Fruit fly (Drosophila melanogaster): ENCODE results near the gene RhoGAP68F.

The RhoGAP68F gene

DNA sequence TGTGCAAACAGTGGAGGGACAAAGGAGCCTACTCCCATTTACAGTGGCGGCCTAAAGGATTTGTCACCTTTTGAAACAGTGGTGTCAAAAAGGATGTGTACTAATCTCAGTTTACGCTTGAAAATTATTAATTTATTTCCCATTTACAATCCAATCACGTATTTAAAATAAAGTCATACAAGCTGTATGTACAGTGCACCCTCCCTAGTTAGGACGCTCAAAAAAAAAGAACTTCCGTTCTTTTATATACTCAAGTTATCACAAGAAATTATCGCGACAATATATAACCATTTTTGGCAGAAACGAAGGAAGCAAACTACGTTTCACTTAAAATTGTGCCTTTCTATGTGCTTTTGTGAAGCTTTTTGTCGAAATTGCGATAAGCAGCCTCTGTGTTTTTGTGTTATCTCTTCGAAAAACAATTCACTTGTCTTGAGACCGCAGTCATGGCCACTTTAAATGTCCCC is 597 bp downstream of the RhoGAP68F start (continued):
- TF ChIP-seq CG4424 (GFP tag; optimal IDR thresholded peaks at IDR 0.05) = peak; percentile 44
- 0 out of 2 replicates have a peak, but pooled peaks have one; percentile 11 for TF ChIP-seq al (GFP tag; IDR thresholded peaks at IDR 0.05)
- TF ChIP-seq zfh2 (GFP tag; optimal IDR thresholded peaks at IDR 0.05) = peak; percentile 54
- no peak for TF ChIP-seq H2.0 (GFP tag; IDR thresholded peaks at IDR 0.05)
- peak; percentile 66 for TF ChIP-seq CG15269 (tag; optimal IDR thresholded peaks at IDR 0.05)
- TF ChIP-seq tna (GFP tag; IDR thresholded peaks at IDR 0.05; ENCODE audit: partially characterized antibody) = no peak
- no peak for TF ChIP-seq cad (GFP tag; optimal IDR thresholded peaks at IDR 0.05)
- no peak for TF ChIP-seq Stat92E (GFP tag; optimal IDR thresholded peaks at IDR 0.05)
- TF ChIP-seq NK7.1 (GFP tag; optimal IDR thresholded peaks at IDR 0.05) = no peak
- peak; percentile 45; the same call in 1 of the 2 replicates for TF ChIP-seq lmd (GFP tag; IDR thresholded peaks at IDR 0.05)
- peak; percentile 27 for TF ChIP-seq CG9609 (GFP tag; optimal IDR thresholded peaks at IDR 0.05)
- no peak for TF ChIP-seq CG18476 (GFP tag; optimal IDR thresholded peaks at IDR 0.05)
- peak; percentile 27; the same call in 1 of the 2 replicates for TF ChIP-seq esg (GFP tag; conservative IDR thresholded peaks at IDR 0.05)
- no peak for TF ChIP-seq amos (GFP tag; IDR thresholded peaks at IDR 0.05; ENCODE audit: partially characterized antibody)
- peak; percentile 43 for TF ChIP-seq CG7556 (GFP tag; optimal IDR thresholded peaks at IDR 0.05)
- no peak for TF ChIP-seq zen2 (GFP tag; IDR thresholded peaks at IDR 0.05; ENCODE audit: partially characterized antibody)
- TF ChIP-seq grau (tag; optimal IDR thresholded peaks at IDR 0.05) = peak; percentile 92
- TF ChIP-seq nerfin-1 (tag; optimal IDR thresholded peaks at IDR 0.05) = peak; percentile 38
- TF ChIP-seq CG14667 (GFP tag; IDR thresholded peaks at IDR 0.05) = no peak
- peak; percentile 70 for TF ChIP-seq CG9817 (tag; optimal IDR thresholded peaks at IDR 0.05)
- TF ChIP-seq dysf (GFP tag; IDR thresholded peaks at IDR 0.05) = peak; percentile 70
- TF ChIP-seq hkb (optimal IDR thresholded peaks at IDR 0.05) = no peak
- peak; percentile 51 for TF ChIP-seq hkb (GFP tag; IDR thresholded peaks at IDR 0.05)
- TF ChIP-seq otp (GFP tag; IDR thresholded peaks at IDR 0.05) = no peak
- peak; percentile 56 for TF ChIP-seq bab2 (GFP tag; optimal IDR thresholded peaks at IDR 0.05)
- TF ChIP-seq dpn (GFP tag; optimal IDR thresholded peaks at IDR 0.05) = peak in 1 of 2 experiments; percentile 56
- TF ChIP-seq Six4 (GFP tag; optimal IDR thresholded peaks at IDR 0.05) = no peak
- TF ChIP-seq CG14050 (GFP tag; IDR thresholded peaks at IDR 0.05) = no peak
- TF ChIP-seq CG9727 (GFP tag; optimal IDR thresholded peaks at IDR 0.05) = peak; percentile 44
- peak; percentile 62 for TF ChIP-seq dmrt99B (tag; optimal IDR thresholded peaks at IDR 0.05)
- peak; percentile 22 for TF ChIP-seq CG3995 (GFP tag; optimal IDR thresholded peaks at IDR 0.05)
- no peak for TF ChIP-seq trem (tag; optimal IDR thresholded peaks at IDR 0.05)
- TF ChIP-seq Trl (optimal IDR thresholded peaks at IDR 0.05) = no peak
- TF ChIP-seq Trl (GFP tag; optimal IDR thresholded peaks at IDR 0.05) = peak; percentile 62
- peak; percentile 57 for TF ChIP-seq Fer1 (GFP tag; optimal IDR thresholded peaks at IDR 0.05)
- peak; percentile 41; the same call in 1 of the 2 replicates for TF ChIP-seq vvl (GFP tag; IDR thresholded peaks at IDR 0.05)
- no peak for TF ChIP-seq nerfin-2 (GFP tag; IDR thresholded peaks at IDR 0.05; ENCODE audit: partially characterized antibody)
- TF ChIP-seq Gsc (GFP tag; IDR thresholded peaks at IDR 0.05) = no peak
- TF ChIP-seq HHEX (GFP tag; optimal IDR thresholded peaks at IDR 0.05) = peak; percentile 46
- peak; percentile 57; the same call in 1 of the 2 replicates for TF ChIP-seq CG32532 (GFP tag; IDR thresholded peaks at IDR 0.05)
- TF ChIP-seq TFAM (GFP tag; optimal IDR thresholded peaks at IDR 0.05) = no peak
- TF ChIP-seq CG15601 (tag; optimal IDR thresholded peaks at IDR 0.05) = peak; percentile 15
- no peak for TF ChIP-seq CG10654 (GFP tag; optimal IDR thresholded peaks at IDR 0.05)
- peak; percentile 48; the same call in 1 of the 2 replicates for TF ChIP-seq Awh (GFP tag; IDR thresholded peaks at IDR 0.05)
- 0 out of 2 replicates have a peak, but pooled peaks have one; percentile 14 for TF ChIP-seq peb (GFP tag; IDR thresholded peaks at IDR 0.05)
- no peak for TF ChIP-seq CG3838 (GFP tag; optimal IDR thresholded peaks at IDR 0.05)
- TF ChIP-seq CG12744 (GFP tag; optimal IDR thresholded peaks at IDR 0.05) = no peak
- TF ChIP-seq CG14860 (GFP tag; IDR thresholded peaks at IDR 0.05; ENCODE audit: partially characterized antibody) = no peak
- no peak for TF ChIP-seq CG3065 (GFP tag; optimal IDR thresholded peaks at IDR 0.05)
- TF ChIP-seq CG17802 (tag; optimal IDR thresholded peaks at IDR 0.05) = no peak
- TF ChIP-seq vnd (GFP tag; IDR thresholded peaks at IDR 0.05; ENCODE audit: partially characterized antibody) = no peak

Data from whole organism, embryonic.